Fruit fly (Drosophila melanogaster) whole organism, wandering third instar larva: ENCODE results near the gene CG42307.

ENCODE experiments used
- CG9705 ChIP-seq: fragments of 200-800 bp; sonication (Bioruptor generic); optimal IDR thresholded peaks from 2 replicates; lab custom pipeline; 2018; ENCODE audit warnings: missing biosample characterization, mild to moderate bottlenecking, missing genetic modification characterization
- HLH106 ChIP-seq: fragments of 200-800 bp; optimal IDR thresholded peaks from 3 replicates; lab custom pipeline; 2019; ENCODE audit warnings: missing biosample characterization, mild to moderate bottlenecking, missing genetic modification characterization, moderate library complexity
- Mio ChIP-seq: sonication (Bioruptor generic); optimal IDR thresholded peaks from 2 replicates; lab custom pipeline; 2016; ENCODE audit warnings: missing biosample characterization, missing genetic modification characterization
- OdsH ChIP-seq: fragments of 200-800 bp; sonication (Bioruptor generic); optimal IDR thresholded peaks from 2 replicates; lab custom pipeline; 2016; ENCODE audit warnings: missing biosample characterization, mild to moderate bottlenecking, missing genetic modification characterization
- br ChIP-seq: fragments of 200-800 bp; sonication (Bioruptor generic); optimal IDR thresholded peaks from 2 replicates; lab custom pipeline; 2016; ENCODE audit warnings: missing biosample characterization, missing genetic modification characterization
- fru ChIP-seq: fragments of 200-800 bp; sonication (Bioruptor generic); optimal IDR thresholded peaks from 3 replicates; lab custom pipeline; 2016; ENCODE audit warnings: missing biosample characterization, mild to moderate bottlenecking, missing genetic modification characterization
- h ChIP-seq: fragments of 200-800 bp; sonication (Bioruptor generic); optimal IDR thresholded peaks from 3 replicates; lab custom pipeline; 2016; ENCODE audit warnings: missing biosample characterization, mild to moderate bottlenecking, missing genetic modification characterization
- jim ChIP-seq: fragments of 175-275, 200-325 bp; sonication (Bioruptor generic); optimal IDR thresholded peaks from 2 replicates; lab custom pipeline; 2016; ENCODE audit warnings: missing biosample characterization, mild to moderate bottlenecking, missing genetic modification characterization
- pan ChIP-seq: fragments of >200 bp; optimal IDR thresholded peaks from 2 replicates; lab custom pipeline; 2017
- psq ChIP-seq: fragments of 200-800 bp; sonication (Bioruptor generic); optimal IDR thresholded peaks from 3 replicates; lab custom pipeline; 2017; ENCODE audit warnings: missing biosample characterization, mild to moderate bottlenecking, missing genetic modification characterization, moderate library complexity
- woc ChIP-seq: sonication (Bioruptor generic); optimal IDR thresholded peaks from 2 replicates; lab custom pipeline; 2016; ENCODE audit warnings: missing biosample characterization, mild to moderate bottlenecking, missing genetic modification characterization

dm6 chr3L:7323348-7323747 lies 5.6 kb upstream of the CG42307 start, which contains the start of the genes RhoGEF4 and Rint1:
- TF ChIP-seq woc (peak; percentile 47), pan (no peak), h (GFP tag; lab: Kevin White, UChicago) (peak; percentile 55), psq (peak; percentile 40), OdsH (GFP tag; lab: Kevin White, UChicago) (peak; percentile 27), Mio (GFP tag; lab: Kevin White, UChicago) (no peak), br (no peak), jim (GFP tag; lab: Kevin White, UChicago) (no peak), fru (GFP tag; lab: Kevin White, UChicago) (no peak), CG9705 (no peak), HLH106 (tag; lab: Kevin White, UChicago) (peak; percentile 60)
